Worm (Caenorhabditis elegans): ENCODE results near the gene C25E10.5.

The C25E10.5 gene

DNA sequence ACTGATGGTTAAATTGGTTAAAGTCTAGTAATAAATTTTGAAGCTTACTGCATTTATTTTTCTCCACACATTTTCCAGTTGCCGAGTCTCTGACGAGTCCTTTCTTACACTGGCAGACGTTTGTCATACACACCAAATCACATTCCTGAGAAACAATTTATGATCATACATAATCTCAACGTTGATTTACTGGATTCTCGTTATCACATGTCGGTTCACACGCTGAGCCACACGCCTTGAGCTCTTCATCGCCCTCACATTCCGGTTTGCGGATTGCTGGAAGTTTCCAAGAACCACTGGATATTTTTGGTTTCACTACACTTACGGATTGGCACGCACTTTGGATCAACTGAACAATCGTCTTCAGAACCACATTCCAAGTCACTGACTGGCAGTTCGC lies 25.3 kb downstream of the C25E10.5 start:
- TF ChIP-seq ham-2 (GFP tag; optimal IDR thresholded peaks at IDR 0.05) (no peak), M03D4.4 (tag; optimal IDR thresholded peaks at IDR 0.05) (no peak), ces-1 (GFP tag; optimal IDR thresholded peaks at IDR 0.05) (no peak), ceh-83 (GFP tag; optimal IDR thresholded peaks at IDR 0.05) (no peak), unc-39 (tag; optimal IDR thresholded peaks at IDR 0.05) (no peak), lin-32 (GFP tag; optimal IDR thresholded peaks at IDR 0.05) (no peak), elt-1 (tag; optimal IDR thresholded peaks at IDR 0.05; ENCODE audit: borderline replicate concordance, insufficient read depth) (no peak), drap-1 (GFP tag; optimal IDR thresholded peaks at IDR 0.05) (no peak), nhr-76 (tag; optimal IDR thresholded peaks at IDR 0.05) (no peak), nhr-237 (tag; optimal IDR thresholded peaks at IDR 0.05) (no peak), flh-1 (GFP tag; optimal IDR thresholded peaks at IDR 0.05) (no peak), blmp-1 (tag; optimal IDR thresholded peaks at IDR 0.05) (no peak), ceh-43 (GFP tag; optimal IDR thresholded peaks at IDR 0.05) (no peak), lsy-2 (tag; optimal IDR thresholded peaks at IDR 0.05) (no peak), nhr-28 (tag; optimal IDR thresholded peaks at IDR 0.05) (no peak), hlh-1 (tag; optimal IDR thresholded peaks at IDR 0.05) (no peak), tbx-8 (GFP tag; optimal IDR thresholded peaks at IDR 0.05) (no peak), lin-13 (tag; optimal IDR thresholded peaks at IDR 0.05) (no peak)

DNA sequence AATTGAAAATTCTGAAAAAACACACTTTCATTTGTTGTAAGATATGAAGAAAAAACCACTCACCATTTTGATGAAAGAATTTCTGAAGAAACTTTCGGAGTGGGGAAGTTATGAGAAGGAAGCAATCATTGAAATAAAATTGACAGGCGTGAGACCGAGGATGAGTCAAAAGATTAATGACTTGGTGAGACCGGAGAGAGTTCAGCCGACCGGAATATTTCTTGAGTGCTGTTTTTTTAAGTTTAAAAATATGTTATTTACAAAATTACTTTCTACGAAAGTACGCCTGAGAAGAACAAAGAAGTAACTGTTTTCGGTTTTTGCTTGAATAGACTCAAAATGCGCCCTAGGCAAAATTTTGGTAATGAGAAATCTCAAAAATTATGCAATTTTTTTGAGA lies 25.9 kb downstream of the C25E10.5 start, which contains the start of gene C25E10.10:
Gene C25E10.10, minus strand, starts transcription at position 101 of the 400 bp plus-strand sequence.
- no peak for TF ChIP-seq unc-120 (tag; optimal IDR thresholded peaks at IDR 0.05; ENCODE audit: poor library complexity, severe bottlenecking)
- no peak for TF ChIP-seq ceh-39 (tag; optimal IDR thresholded peaks at IDR 0.05)
- no peak for TF ChIP-seq nhr-76 (tag; optimal IDR thresholded peaks at IDR 0.05)
- TF ChIP-seq elt-1 (tag; optimal IDR thresholded peaks at IDR 0.05; ENCODE audit: borderline replicate concordance, insufficient read depth) = no peak
- no peak for TF ChIP-seq mep-1 (tag; optimal IDR thresholded peaks at IDR 0.05)
- no peak for TF ChIP-seq ceh-83 (GFP tag; optimal IDR thresholded peaks at IDR 0.05)
- no peak for TF ChIP-seq tbx-8 (GFP tag; optimal IDR thresholded peaks at IDR 0.05)
- TF ChIP-seq ztf-11 (tag; optimal IDR thresholded peaks at IDR 0.05) = no peak
- TF ChIP-seq lsy-2 (tag; optimal IDR thresholded peaks at IDR 0.05) = no peak
- no peak for TF ChIP-seq lin-13 (tag; optimal IDR thresholded peaks at IDR 0.05)
- TF ChIP-seq zip-8 (tag; optimal IDR thresholded peaks at IDR 0.05) = no peak
- no peak for TF ChIP-seq drap-1 (GFP tag; optimal IDR thresholded peaks at IDR 0.05)
- no peak for TF ChIP-seq blmp-1 (tag; optimal IDR thresholded peaks at IDR 0.05)
- no peak for TF ChIP-seq snpc-4 (tag; optimal IDR thresholded peaks at IDR 0.05)
- no peak for TF ChIP-seq ceh-43 (GFP tag; optimal IDR thresholded peaks at IDR 0.05)
- TF ChIP-seq nhr-237 (tag; optimal IDR thresholded peaks at IDR 0.05) = no peak
- no peak for TF ChIP-seq cnd-1 (tag; optimal IDR thresholded peaks at IDR 0.05)
- no peak for TF ChIP-seq nhr-12 (tag; optimal IDR thresholded peaks at IDR 0.05)
- TF ChIP-seq ham-2 (GFP tag; optimal IDR thresholded peaks at IDR 0.05) = no peak
- no peak for TF ChIP-seq unc-39 (tag; optimal IDR thresholded peaks at IDR 0.05)

ce11 chrV:9058627-9059026 lies 28.3 kb downstream of the C25E10.5 start, which contains the start of gene C25E10.11:
Gene C25E10.11 (minus strand): TSS chrV:9058727.
- no peak for TF ChIP-seq mab-5 (tag; optimal IDR thresholded peaks at IDR 0.05)
- TF ChIP-seq sem-2 (GFP tag; optimal IDR thresholded peaks at IDR 0.05) = no peak
- no peak for TF ChIP-seq nhr-76 (tag; optimal IDR thresholded peaks at IDR 0.05)
- TF ChIP-seq pha-4 (tag; optimal IDR thresholded peaks at IDR 0.05) = no peak
- TF ChIP-seq ceh-83 (GFP tag; optimal IDR thresholded peaks at IDR 0.05) = no peak
- TF ChIP-seq snpc-4 (tag; optimal IDR thresholded peaks at IDR 0.05) = no peak
- no peak for TF ChIP-seq flh-1 (GFP tag; optimal IDR thresholded peaks at IDR 0.05)
- no peak for TF ChIP-seq nhr-28 (tag; optimal IDR thresholded peaks at IDR 0.05)
- no peak for TF ChIP-seq nhr-237 (tag; optimal IDR thresholded peaks at IDR 0.05)
- no peak for TF ChIP-seq ces-1 (GFP tag; optimal IDR thresholded peaks at IDR 0.05)

DNA sequence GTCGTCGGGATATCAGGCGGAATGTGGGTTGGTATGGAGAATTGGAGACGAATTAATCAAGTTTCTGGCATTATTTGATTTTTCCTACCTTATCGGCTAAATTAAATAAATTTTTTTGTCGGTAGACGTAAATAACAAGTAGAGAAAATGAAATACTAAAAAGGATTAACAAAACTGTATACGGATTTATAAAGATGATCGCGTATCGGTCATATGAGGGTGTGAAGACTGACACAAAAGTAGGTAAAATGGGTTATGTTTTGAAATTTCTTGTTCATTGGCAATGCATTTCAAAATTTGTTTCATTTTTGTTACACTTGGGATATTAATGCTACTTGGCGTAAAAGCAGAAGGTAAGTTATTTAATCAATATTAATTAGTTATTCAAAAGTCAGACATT lies 29.1 kb downstream of the C25E10.5 start, which contains the start of the genes C25E10.16 and C25E10.13:
Gene C25E10.16, minus strand, starts transcription at position 101 of the 400 bp plus-strand sequence.
Gene C25E10.13, plus strand, starts transcription at position 256 of the 400 bp plus-strand sequence.
- TF ChIP-seq ham-2 (GFP tag; optimal IDR thresholded peaks at IDR 0.05) = no peak
- TF ChIP-seq drap-1 (GFP tag; optimal IDR thresholded peaks at IDR 0.05) = no peak
- TF ChIP-seq lsy-2 (tag; optimal IDR thresholded peaks at IDR 0.05) = no peak
- no peak for TF ChIP-seq cnd-1 (tag; optimal IDR thresholded peaks at IDR 0.05)

- no peak for TF ChIP-seq nhr-76 (tag; optimal IDR thresholded peaks at IDR 0.05)
- no peak for TF ChIP-seq sem-2 (GFP tag; optimal IDR thresholded peaks at IDR 0.05)
- TF ChIP-seq elt-3 (tag; optimal IDR thresholded peaks at IDR 0.05) = no peak
- TF ChIP-seq ceh-39 (tag; optimal IDR thresholded peaks at IDR 0.05) = no peak
- TF ChIP-seq M03D4.4 (tag; optimal IDR thresholded peaks at IDR 0.05) = no peak
- no peak for TF ChIP-seq lin-32 (GFP tag; optimal IDR thresholded peaks at IDR 0.05)
- TF ChIP-seq unc-120 (tag; optimal IDR thresholded peaks at IDR 0.05; ENCODE audit: poor library complexity, severe bottlenecking) = no peak
- TF ChIP-seq blmp-1 (tag; optimal IDR thresholded peaks at IDR 0.05) = no peak
- no peak for TF ChIP-seq cnd-1 (tag; optimal IDR thresholded peaks at IDR 0.05)
- no peak for TF ChIP-seq sptf-1 (tag; optimal IDR thresholded peaks at IDR 0.05)
Measured at ce11 chrV:9062341-9062740, 32.0 kb downstream of the C25E10.5 start, which contains the start of gene C25E10.12. Gene C25E10.12 (minus strand): TSS chrV:9062441.
